Worm (Caenorhabditis elegans) whole organism, mixed stage, embryonic: ENCODE measurements around the gene cyp-23A1.

Source experiments
- M03D4.4 ChIP-seq: sonication (generic microtip); optimal IDR thresholded peaks from 2 replicates; lab custom pipeline; 2017; ENCODE audit warnings: mild to moderate bottlenecking, missing genetic modification characterization, missing compliant biosample characterization
- bed-3 ChIP-seq: fragments of 200-800 bp; sonication (Bioruptor generic); optimal IDR thresholded peaks from 3 replicates; lab custom pipeline; 2018; ENCODE audit warnings: mild to moderate bottlenecking, missing genetic modification characterization, moderate library complexity, missing compliant biosample characterization
- blmp-1 ChIP-seq: fragments of 150-350 bp; optimal IDR thresholded peaks from 2 replicates; lab custom pipeline; 2014; ENCODE audit warnings: missing biosample characterization, missing genetic modification characterization
- ceh-39 ChIP-seq: fragments of 150-350 bp; optimal IDR thresholded peaks from 2 replicates; lab custom pipeline; 2014; ENCODE audit warnings: missing biosample characterization, missing genetic modification characterization
- ceh-43 ChIP-seq: fragments of 200-800 bp; sonication (Bioruptor generic); optimal IDR thresholded peaks from 2 replicates; lab custom pipeline; 2018; ENCODE audit warnings: mild to moderate bottlenecking, missing genetic modification characterization, moderate library complexity, missing compliant biosample characterization
- ceh-83 ChIP-seq: fragments of 200-800 bp; sonication (Bioruptor generic); optimal IDR thresholded peaks from 2 replicates; lab custom pipeline; 2018; ENCODE audit warnings: mild to moderate bottlenecking, missing genetic modification characterization, missing compliant biosample characterization
- ces-1 ChIP-seq: fragments of 150-350 bp; optimal IDR thresholded peaks from 2 replicates; lab custom pipeline; 2014; ENCODE audit warnings: missing biosample characterization, missing genetic modification reagents, missing genetic modification characterization
- cnd-1 ChIP-seq: fragments of 200-800 bp; sonication (Bioruptor generic); optimal IDR thresholded peaks from 2 replicates; lab custom pipeline; 2018; ENCODE audit warnings: mild to moderate bottlenecking, missing genetic modification characterization, missing compliant biosample characterization
- drap-1 ChIP-seq: fragments of 200-800 bp; sonication (Bioruptor generic); optimal IDR thresholded peaks from 3 replicates; lab custom pipeline; 2018; ENCODE audit warnings: mild to moderate bottlenecking, missing genetic modification characterization, missing compliant biosample characterization
- elt-1 ChIP-seq: sonication (generic microtip); optimal IDR thresholded peaks from 2 replicates; lab custom pipeline; 2017; ENCODE audit warnings: missing genetic modification characterization, mild to moderate bottlenecking, missing compliant biosample characterization, antibody characterized with exemption, moderate library complexity, borderline replicate concordance; ENCODE audit not compliant: insufficient read depth
- elt-3 ChIP-seq: fragments of 150-350 bp; optimal IDR thresholded peaks from 2 replicates; lab custom pipeline; 2014; ENCODE audit warnings: missing biosample characterization, missing genetic modification characterization
- flh-1 ChIP-seq: fragments of 200-800 bp; sonication (Bioruptor generic); optimal IDR thresholded peaks from 2 replicates; lab custom pipeline; 2018; ENCODE audit warnings: mild to moderate bottlenecking, missing genetic modification characterization, moderate library complexity, missing compliant biosample characterization
- ham-2 ChIP-seq: fragments of 200-800 bp; sonication (Bioruptor generic); optimal IDR thresholded peaks from 2 replicates; lab custom pipeline; 2018; ENCODE audit warnings: mild to moderate bottlenecking, missing genetic modification characterization, missing compliant biosample characterization
- hlh-1 ChIP-seq: fragments of 150-350 bp; optimal IDR thresholded peaks from 2 replicates; lab custom pipeline; 2014; ENCODE audit warnings: missing biosample characterization, missing genetic modification reagents, missing genetic modification characterization
- lin-13 ChIP-seq: fragments of 150-350 bp; optimal IDR thresholded peaks from 2 replicates; lab custom pipeline; 2014; ENCODE audit warnings: missing biosample characterization, missing genetic modification characterization
- lsy-2 ChIP-seq: fragments of 150-350 bp; optimal IDR thresholded peaks from 2 replicates; lab custom pipeline; 2014; ENCODE audit warnings: missing biosample characterization, missing genetic modification characterization
- mab-5 ChIP-seq: fragments of 150-350 bp; optimal IDR thresholded peaks from 2 replicates; lab custom pipeline; 2014; ENCODE audit warnings: missing biosample characterization, missing genetic modification characterization
- mep-1 ChIP-seq: fragments of 150-350 bp; optimal IDR thresholded peaks from 2 replicates; lab custom pipeline; 2017; ENCODE audit warnings: missing biosample characterization, missing genetic modification reagents, missing genetic modification characterization, inconsistent platforms
- mls-2 ChIP-seq: sonication (generic microtip); optimal IDR thresholded peaks from 2 replicates; lab custom pipeline; 2016; ENCODE audit warnings: mild to moderate bottlenecking, missing genetic modification characterization, moderate library complexity, missing compliant biosample characterization
- nhr-12 ChIP-seq: fragments of 150-350 bp; optimal IDR thresholded peaks from 2 replicates; lab custom pipeline; 2014; ENCODE audit warnings: missing biosample characterization, missing genetic modification characterization
- nhr-2 ChIP-seq: fragments of 150-350 bp; optimal IDR thresholded peaks from 2 replicates; lab custom pipeline; 2014; ENCODE audit warnings: missing biosample characterization, missing genetic modification characterization
- nhr-237 ChIP-seq: fragments of 150-350 bp; optimal IDR thresholded peaks from 2 replicates; lab custom pipeline; 2014; ENCODE audit warnings: missing biosample characterization, missing genetic modification characterization
- nhr-28 ChIP-seq: fragments of 150-350 bp; optimal IDR thresholded peaks from 2 replicates; lab custom pipeline; 2014; ENCODE audit warnings: missing biosample characterization, missing genetic modification characterization
- nhr-76 ChIP-seq: sonication (generic microtip); optimal IDR thresholded peaks from 2 replicates; lab custom pipeline; 2017; ENCODE audit warnings: missing biosample characterization, missing genetic modification characterization
- pha-4 ChIP-seq: fragments of 150-350 bp; optimal IDR thresholded peaks from 2 replicates; lab custom pipeline; 2018; ENCODE audit warnings: missing biosample characterization, missing genetic modification reagents, missing genetic modification characterization
- sem-2 ChIP-seq: fragments of 200-800 bp; sonication (Bioruptor generic); optimal IDR thresholded peaks from 2 replicates; lab custom pipeline; 2018; ENCODE audit warnings: mild to moderate bottlenecking, missing genetic modification characterization, missing compliant biosample characterization
- snpc-4 ChIP-seq: fragments of 150-350 bp; optimal IDR thresholded peaks from 2 replicates; lab custom pipeline; 2014; ENCODE audit warnings: missing biosample characterization, missing genetic modification characterization
- sptf-1 ChIP-seq: sonication (generic microtip); optimal IDR thresholded peaks from 2 replicates; lab custom pipeline; 2017; ENCODE audit warnings: mild to moderate bottlenecking, missing genetic modification characterization, moderate library complexity, missing compliant biosample characterization
- tbx-8 ChIP-seq: fragments of 200-800 bp; sonication (Bioruptor generic); optimal IDR thresholded peaks from 2 replicates; lab custom pipeline; 2018; ENCODE audit warnings: mild to moderate bottlenecking, missing genetic modification characterization, moderate library complexity, missing compliant biosample characterization
- unc-120 ChIP-seq: sonication (generic microtip); optimal IDR thresholded peaks from 2 replicates; lab custom pipeline; 2017; ENCODE audit warnings: missing genetic modification characterization, missing compliant biosample characterization; ENCODE audit not compliant: poor library complexity, severe bottlenecking
- unc-39 ChIP-seq: fragments of 150-350 bp; optimal IDR thresholded peaks from 2 replicates; lab custom pipeline; 2014; ENCODE audit warnings: missing biosample characterization, missing genetic modification characterization
- unc-62 ChIP-seq: fragments of 150-350 bp; optimal IDR thresholded peaks from 2 replicates; lab custom pipeline; 2014; ENCODE audit warnings: missing biosample characterization, missing genetic modification reagents, missing genetic modification characterization
- zip-8 ChIP-seq: fragments of 150-350 bp; optimal IDR thresholded peaks from 2 replicates; lab custom pipeline; 2014; ENCODE audit warnings: missing biosample characterization, missing genetic modification characterization
- ztf-11 ChIP-seq: fragments of 150-350 bp; optimal IDR thresholded peaks from 2 replicates; lab custom pipeline; 2014; ENCODE audit warnings: missing biosample characterization, missing genetic modification characterization

cyp-23A1 gene

ce11 chrII:4490729-4491128 is 21.3 kb upstream of the cyp-23A1 start, which contains the start of gene T05C1.5:
T05C1.5 (minus strand) TSS chrII:4490829.
- TF ChIP-seq nhr-12 (tag; lab: Kevin White, UChicago) (no peak), elt-1 (tag; lab: Kevin White, UChicago) (no peak), mep-1 (tag; lab: Kevin White, UChicago) (no peak)

DNA sequence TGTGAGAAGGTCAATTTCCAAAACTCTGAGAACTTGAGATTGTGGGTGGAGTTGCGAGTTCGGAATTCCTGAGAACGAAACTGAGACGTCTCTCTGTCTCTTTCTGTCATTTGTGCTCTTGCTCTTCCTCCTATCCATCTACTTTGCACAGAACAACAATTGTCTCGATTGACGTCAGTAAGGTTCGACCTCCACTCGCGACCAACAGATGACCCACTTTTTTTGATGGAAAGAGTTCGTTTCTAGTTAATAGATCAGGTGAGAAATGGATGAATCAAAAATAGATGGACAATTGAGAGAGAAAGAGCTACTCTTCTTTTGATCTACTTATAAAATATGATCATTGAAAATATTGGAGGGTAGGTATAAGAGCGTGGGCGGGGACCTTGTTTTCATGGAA is 17.5 kb upstream of the cyp-23A1 start:
- TF ChIP-seq hlh-1 (tag; lab: Kevin White, UChicago): peak; percentile 87
- TF ChIP-seq ceh-83 (GFP tag; lab: Kevin White, UChicago): no peak

DNA sequence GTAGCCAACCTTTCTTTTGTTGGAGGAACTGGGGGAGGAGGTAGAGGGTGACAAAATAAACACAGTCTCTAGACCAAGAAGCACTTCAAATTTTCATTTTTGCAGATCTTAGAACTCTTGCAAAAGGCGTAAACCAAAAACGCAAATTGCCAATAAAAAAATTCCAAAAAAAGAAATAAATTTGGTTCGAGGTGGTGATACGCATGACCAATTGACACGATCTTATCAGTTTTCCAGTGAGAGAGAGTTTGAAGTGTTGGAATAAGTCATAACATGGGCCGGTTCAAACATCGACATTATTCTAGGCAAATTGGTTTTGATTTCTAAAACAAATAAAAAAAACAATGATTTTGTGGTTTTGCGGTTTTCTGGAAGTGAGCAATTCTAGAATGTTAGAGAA is 16.2 kb upstream of the cyp-23A1 start:
- no peak for TF ChIP-seq unc-39 (tag; lab: Kevin White, UChicago)
- no peak for TF ChIP-seq mls-2
- TF ChIP-seq blmp-1: no peak
- TF ChIP-seq ztf-11: no peak
- TF ChIP-seq elt-1 (tag; lab: Kevin White, UChicago): no peak
- no peak for TF ChIP-seq M03D4.4
- no peak for TF ChIP-seq lin-13 (tag; lab: Kevin White, UChicago)
- TF ChIP-seq mab-5 (tag; lab: Kevin White, UChicago): no peak
- no peak for TF ChIP-seq nhr-237
- no peak for TF ChIP-seq mep-1 (tag; lab: Kevin White, UChicago)
- no peak for TF ChIP-seq snpc-4 (tag; lab: Kevin White, UChicago)
- no peak for TF ChIP-seq pha-4 (tag; lab: Kevin White, UChicago)

DNA sequence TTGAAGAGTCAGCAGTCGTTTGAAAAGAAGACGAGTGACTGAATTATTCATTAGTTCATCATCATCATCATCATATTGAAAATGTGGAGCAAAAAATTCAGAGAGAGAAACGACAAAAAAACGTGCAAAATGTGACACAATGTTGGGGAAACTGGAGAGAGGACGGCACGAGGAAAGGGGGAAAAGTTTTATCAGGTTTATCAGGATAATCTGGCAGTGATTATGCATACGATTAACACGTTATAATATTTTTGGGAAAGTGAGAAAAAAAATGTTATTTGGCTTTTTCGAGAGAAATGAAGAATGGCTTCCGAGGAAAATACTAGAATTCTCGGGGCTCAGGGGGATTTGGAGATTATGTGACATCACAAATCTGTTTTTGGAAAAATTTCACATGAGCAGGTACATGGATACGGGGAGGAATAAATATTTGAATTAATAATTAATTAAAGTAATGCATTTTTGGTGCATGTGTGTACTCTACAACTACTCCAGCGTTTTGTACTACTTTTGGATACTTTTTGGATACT is 6.8 kb upstream of the cyp-23A1 start, which contains the start of gene camt-1:
Gene camt-1 (minus strand): TSS at position 51 of the 530 bp plus-strand sequence.
- TF ChIP-seq nhr-2 (tag; lab: Kevin White, UChicago) (no peak), ceh-43 (GFP tag; lab: Kevin White, UChicago) (no peak), nhr-76 (tag; lab: Kevin White, UChicago) (no peak), tbx-8 (no peak), M03D4.4 (no peak), unc-120 (tag; lab: Kevin White, UChicago) (no peak), blmp-1 (no peak), drap-1 (GFP tag; lab: Kevin White, UChicago) (no peak), ceh-83 (GFP tag; lab: Kevin White, UChicago) (no peak), nhr-237 (no peak), mab-5 (tag; lab: Kevin White, UChicago) (no peak), lin-13 (tag; lab: Kevin White, UChicago) (no peak), ztf-11 (no peak), zip-8 (tag; lab: Kevin White, UChicago) (no peak), lsy-2 (no peak), ces-1 (GFP tag; lab: Kevin White, UChicago) (no peak), ceh-39 (tag; lab: Kevin White, UChicago) (no peak), elt-3 (tag; lab: Kevin White, UChicago) (no peak), hlh-1 (tag; lab: Kevin White, UChicago) (no peak), mep-1 (tag; lab: Kevin White, UChicago) (no peak)

DNA sequence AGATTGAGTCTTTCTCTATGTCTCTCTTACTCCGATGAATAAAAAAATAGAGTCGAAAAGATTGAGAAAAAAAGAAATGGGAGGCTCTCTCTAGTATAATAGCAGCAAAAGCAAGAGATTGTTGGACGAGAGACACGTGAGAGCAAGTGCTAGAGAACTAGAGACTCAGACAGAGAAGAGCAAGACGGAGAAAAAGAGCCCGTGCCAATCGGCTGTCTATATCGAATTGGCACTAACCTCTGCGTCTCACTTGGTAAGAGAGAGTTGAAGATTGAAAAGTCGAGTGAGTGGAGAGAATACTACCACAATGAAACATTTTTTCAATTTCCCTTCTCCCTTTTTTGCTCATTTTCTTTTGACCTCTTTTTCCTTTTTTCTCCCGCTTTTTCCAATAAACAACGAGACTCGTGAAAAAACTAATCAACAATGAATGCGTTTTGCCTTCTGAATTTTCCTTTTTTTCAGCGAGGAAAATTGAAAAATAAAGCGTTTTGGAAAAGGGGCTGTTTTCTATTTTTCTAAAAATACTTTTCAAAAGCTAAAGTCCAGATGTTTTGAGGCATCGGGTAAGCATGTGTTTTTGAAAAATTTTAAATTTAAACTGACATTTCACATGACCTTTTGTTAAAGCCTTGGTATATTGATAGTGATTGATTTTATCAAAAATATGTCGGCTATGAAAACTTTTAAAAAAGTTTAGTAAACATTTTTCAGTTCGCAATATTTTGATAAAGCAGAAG is 5.3 kb upstream of the cyp-23A1 start:
- no peak for TF ChIP-seq cnd-1 (tag; lab: Kevin White, UChicago)
- TF ChIP-seq ceh-83 (GFP tag; lab: Kevin White, UChicago): no peak
- TF ChIP-seq ces-1 (GFP tag; lab: Kevin White, UChicago): peak; percentile 85
- no peak for TF ChIP-seq mep-1 (tag; lab: Kevin White, UChicago)
- no peak for TF ChIP-seq sem-2 (GFP tag; lab: Kevin White, UChicago)
- peak; percentile 65 for TF ChIP-seq unc-120 (tag; lab: Kevin White, UChicago)
- TF ChIP-seq M03D4.4: no peak
- no peak for TF ChIP-seq flh-1 (GFP tag; lab: Kevin White, UChicago)
- TF ChIP-seq sptf-1 (tag; lab: Kevin White, UChicago): no peak
- peak; percentile 86 for TF ChIP-seq hlh-1 (tag; lab: Kevin White, UChicago)
- no peak for TF ChIP-seq ham-2 (GFP tag; lab: Kevin White, UChicago)
- TF ChIP-seq mab-5 (tag; lab: Kevin White, UChicago): no peak
- TF ChIP-seq bed-3 (GFP tag; lab: Kevin White, UChicago): no peak
- peak; percentile 17 for TF ChIP-seq lsy-2
- TF ChIP-seq lin-13 (tag; lab: Kevin White, UChicago): no peak
- TF ChIP-seq tbx-8: no peak
- no peak for TF ChIP-seq pha-4 (tag; lab: Kevin White, UChicago)
- TF ChIP-seq ceh-43 (GFP tag; lab: Kevin White, UChicago): no peak
- TF ChIP-seq blmp-1: no peak
- no peak for TF ChIP-seq unc-62 (GFP tag; lab: Kevin White, UChicago)
- no peak for TF ChIP-seq elt-1 (tag; lab: Kevin White, UChicago)
- TF ChIP-seq ztf-11: no peak
- TF ChIP-seq unc-39 (tag; lab: Kevin White, UChicago): no peak
- no peak for TF ChIP-seq nhr-2 (tag; lab: Kevin White, UChicago)
- no peak for TF ChIP-seq mls-2
- no peak for TF ChIP-seq nhr-28 (tag; lab: Kevin White, UChicago)
- TF ChIP-seq nhr-76 (tag; lab: Kevin White, UChicago): no peak
